Worm (Caenorhabditis elegans) whole organism, L4 larva: Measurements from ENCODE around the gene lin-29.

Experiments
- D1046.2 ChIP-seq: fragments of 200-800 bp; sonication (Bioruptor generic); IDR thresholded peaks from 2 replicates; pipeline ENCODE4 v1.3.6; 2022; ENCODE audit warnings: missing genetic modification characterization, missing compliant biosample characterization
- F26F4.8 ChIP-seq: fragments of 200-800 bp; sonication (Bioruptor generic); conservative IDR thresholded peaks from 2 replicates; pipeline ENCODE4 v1.3.6; 2022; ENCODE audit warnings: missing genetic modification characterization, missing compliant biosample characterization
- T26A8.4 ChIP-seq: fragments of 200-800 bp; sonication (Bioruptor generic); IDR thresholded peaks from 2 replicates; pipeline ENCODE4 v1.3.6; 2022; ENCODE audit warnings: missing genetic modification characterization, missing compliant biosample characterization
- Y105C5A.15 ChIP-seq: fragments of 200-800 bp; sonication (Bioruptor generic); IDR thresholded peaks from 2 replicates; pipeline ENCODE4 v1.3.6; 2022; ENCODE audit warnings: missing genetic modification characterization, missing compliant biosample characterization
- Y5F2A.4 ChIP-seq: fragments of 200-800 bp; sonication (Bioruptor generic); optimal IDR thresholded peaks from 2 replicates; lab custom pipeline; 2018; ENCODE audit warnings: mild to moderate bottlenecking, missing genetic modification characterization, missing compliant biosample characterization
- ZK337.2 ChIP-seq: fragments of 200-800 bp; sonication (Bioruptor generic); IDR thresholded peaks from 2 replicates; pipeline ENCODE4 v1.3.6; 2022; ENCODE audit warnings: missing genetic modification reagents, missing genetic modification characterization, missing compliant biosample characterization
- aha-1 ChIP-seq: fragments of 150-350 bp; peaks from one replicate; lab custom pipeline; 2014; ENCODE audit warnings: missing biosample characterization, missing genetic modification characterization
- aly-2 ChIP-seq: sonication (generic microtip); optimal IDR thresholded peaks from 2 replicates; lab custom pipeline; 2018; ENCODE audit warnings: missing biosample characterization, missing genetic modification characterization
- ceh-44 ChIP-seq: fragments of 200-800 bp; sonication (Bioruptor generic); IDR thresholded peaks from 2 replicates; pipeline ENCODE4 v1.3.6; 2022; ENCODE audit warnings: missing genetic modification reagents, missing genetic modification characterization, missing compliant biosample characterization
- ceh-82 ChIP-seq: sonication (generic microtip); optimal IDR thresholded peaks from 2 replicates; lab custom pipeline; 2017; ENCODE audit warnings: missing biosample characterization, missing genetic modification characterization
- ces-1 ChIP-seq: fragments of 150-350 bp; sonication (generic microtip); optimal IDR thresholded peaks from 4 replicates; lab custom pipeline; 2014; ENCODE audit warnings: missing biosample characterization, missing genetic modification reagents, missing genetic modification characterization
- cey-2 ChIP-seq: sonication (generic microtip); optimal IDR thresholded peaks from 3 replicates; lab custom pipeline; 2017; ENCODE audit warnings: missing genetic modification characterization, mild to moderate bottlenecking, missing compliant biosample characterization, antibody characterized with exemption, borderline replicate concordance; ENCODE audit not compliant: insufficient read depth
- daf-12 ChIP-seq: fragments of 150-350 bp; optimal IDR thresholded peaks from 2 replicates; lab custom pipeline; 2014; ENCODE audit warnings: missing biosample characterization, missing genetic modification reagents, missing genetic modification characterization
- dmd-6 ChIP-seq: fragments of 200-800 bp; sonication (Bioruptor generic); IDR thresholded peaks from 2 replicates; pipeline ENCODE4 v1.3.6; 2022; ENCODE audit warnings: missing genetic modification reagents, missing genetic modification characterization, missing compliant biosample characterization
- fos-1 ChIP-seq: fragments of 150-350 bp; optimal IDR thresholded peaks from 2 replicates; lab custom pipeline; 2014; ENCODE audit warnings: missing biosample characterization, missing genetic modification characterization
- hmg-1.1 ChIP-seq: fragments of 200-800 bp; sonication (Bioruptor generic); IDR thresholded peaks from 2 replicates; pipeline ENCODE4 v1.3.6; 2022; ENCODE audit warnings: missing genetic modification reagents, missing genetic modification characterization, missing compliant biosample characterization
- lin-13 ChIP-seq: fragments of 150-350 bp; optimal IDR thresholded peaks from 2 replicates; lab custom pipeline; 2014; ENCODE audit warnings: missing biosample characterization, missing genetic modification reagents, missing genetic modification characterization
- lin-38 ChIP-seq: fragments of 200-800 bp; sonication (Bioruptor generic); IDR thresholded peaks from 2 replicates; pipeline ENCODE4 v1.3.6; 2022; ENCODE audit warnings: missing genetic modification reagents, missing genetic modification characterization, missing compliant biosample characterization
- lin-39 ChIP-seq: fragments of 150-350 bp; optimal IDR thresholded peaks from 2 replicates; lab custom pipeline; 2014; ENCODE audit warnings: missing biosample characterization, missing genetic modification reagents, missing genetic modification characterization
- lsy-2 ChIP-seq, 2 experiments: fragments of 150-350 bp in 1 of 2; sonication (generic microtip) in 1 of 2; optimal IDR thresholded peaks; 2 replicates each; lab custom pipeline; 2014 to 2017; ENCODE audit warnings: missing biosample characterization in 2 of 2, missing genetic modification characterization in 2 of 2
- madf-9 ChIP-seq: fragments of 200-800 bp; sonication (Bioruptor generic); conservative IDR thresholded peaks from 2 replicates; pipeline ENCODE4 v1.3.6; 2022; ENCODE audit warnings: missing genetic modification reagents, missing genetic modification characterization, missing compliant biosample characterization
- mes-2 ChIP-seq: sonication (generic microtip); optimal IDR thresholded peaks from 2 replicates; lab custom pipeline; 2016; ENCODE audit warnings: missing genotype, mild to moderate bottlenecking, missing genetic modification characterization, missing compliant biosample characterization; ENCODE audit not compliant: poor library complexity, severe bottlenecking
- nhr-237 ChIP-seq: sonication (generic microtip); optimal IDR thresholded peaks from 2 replicates; lab custom pipeline; 2017; ENCODE audit warnings: missing biosample characterization, missing genetic modification characterization
- nhr-41 ChIP-seq: fragments of 200-800 bp; sonication (Bioruptor generic); IDR thresholded peaks from 2 replicates; pipeline ENCODE4 v1.3.6; 2022; ENCODE audit warnings: missing genetic modification reagents, missing genetic modification characterization, missing compliant biosample characterization
- nhr-6 ChIP-seq: fragments of 150-350 bp; optimal IDR thresholded peaks from 2 replicates; lab custom pipeline; 2014; ENCODE audit warnings: missing biosample characterization, missing genetic modification characterization
- rbr-2 ChIP-seq: sonication (generic microtip); optimal IDR thresholded peaks from 2 replicates; lab custom pipeline; 2016; ENCODE audit warnings: missing genotype, missing genetic modification characterization, missing compliant biosample characterization
- set-16 ChIP-seq: fragments of 200-800 bp; sonication (Bioruptor generic); IDR thresholded peaks from 2 replicates; pipeline ENCODE4 v1.3.6; 2022; ENCODE audit warnings: missing genetic modification reagents, missing genetic modification characterization, missing compliant biosample characterization
- snpc-1.2 ChIP-seq: fragments of 200-800 bp; sonication (Bioruptor generic); IDR thresholded peaks from 2 replicates; pipeline ENCODE4 v1.3.6; 2022; ENCODE audit warnings: missing genetic modification reagents, missing genetic modification characterization, missing compliant biosample characterization
- unc-62 ChIP-seq, 3 experiments: fragments of 150-350 bp in 1 of 3; sonication (generic microtip); optimal IDR thresholded peaks in 2 of 3; peaks in 1 of 3; 1 replicate in 1 of 3; 2 replicates in 2 of 3; lab custom pipeline; 2014 to 2017; ENCODE audit warnings: missing biosample characterization in 3 of 3, missing genetic modification characterization in 3 of 3, missing genetic modification reagents in 3 of 3, missing genotype in 1 of 3
- zag-1 ChIP-seq: fragments of 150-350 bp; optimal IDR thresholded peaks from 2 replicates; lab custom pipeline; 2014; ENCODE audit warnings: missing biosample characterization, missing genetic modification characterization
- zfp-3 ChIP-seq: fragments of 200-800 bp; sonication (Bioruptor generic); conservative IDR thresholded peaks from 2 replicates; pipeline ENCODE4 v1.3.6; 2022; ENCODE audit warnings: missing genetic modification reagents, missing genetic modification characterization, missing compliant biosample characterization
- zip-11 ChIP-seq: fragments of 200-800 bp; sonication (Bioruptor generic); IDR thresholded peaks from 2 replicates; pipeline ENCODE4 v1.3.6; 2022; ENCODE audit warnings: missing genetic modification characterization, missing compliant biosample characterization

Gene lin-29

DNA sequence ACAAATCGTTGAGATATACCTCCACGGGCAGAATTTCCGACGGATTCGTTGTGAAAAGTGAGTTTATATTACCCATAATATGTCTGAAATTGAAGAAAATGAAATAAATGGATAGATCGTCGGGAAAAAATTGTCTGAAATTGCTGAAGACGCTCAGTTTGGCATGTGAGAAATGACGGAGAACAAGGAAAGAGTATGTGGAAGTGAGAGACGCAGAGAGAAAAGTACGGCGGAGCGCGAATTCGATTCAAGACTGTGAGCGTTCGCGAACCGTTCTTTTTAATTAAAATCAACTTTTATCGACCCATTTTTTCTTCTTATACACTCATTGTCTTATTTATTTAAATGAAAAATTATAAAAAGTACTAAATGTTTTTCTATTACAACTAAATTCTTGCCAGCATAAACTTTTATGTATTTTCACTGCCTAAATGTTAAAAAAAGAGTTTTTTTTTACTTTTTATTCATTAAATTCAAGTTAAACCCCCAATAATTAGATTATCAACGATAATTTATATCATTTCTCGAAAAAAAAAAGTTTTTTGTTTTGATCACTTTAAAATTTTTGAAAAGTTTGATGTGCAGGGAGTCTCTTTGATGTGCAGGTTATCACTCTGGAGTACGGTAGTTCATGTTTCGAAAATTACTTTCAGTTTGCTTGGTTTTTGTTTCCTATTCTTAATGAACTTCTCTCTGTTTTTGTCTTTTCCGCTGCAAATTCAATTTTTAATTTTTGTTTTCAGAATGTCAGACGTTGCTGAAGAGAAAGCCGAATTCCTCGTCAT lies 19.2 kb downstream of the lin-29 start, which contains the start of the genes vps-15 and hmg-12 (continued):
- TF ChIP-seq mes-2 (tag; lab: Kevin White, UChicago), result peak; percentile 73
- TF ChIP-seq, all 104 proteins: peak for 8

DNA sequence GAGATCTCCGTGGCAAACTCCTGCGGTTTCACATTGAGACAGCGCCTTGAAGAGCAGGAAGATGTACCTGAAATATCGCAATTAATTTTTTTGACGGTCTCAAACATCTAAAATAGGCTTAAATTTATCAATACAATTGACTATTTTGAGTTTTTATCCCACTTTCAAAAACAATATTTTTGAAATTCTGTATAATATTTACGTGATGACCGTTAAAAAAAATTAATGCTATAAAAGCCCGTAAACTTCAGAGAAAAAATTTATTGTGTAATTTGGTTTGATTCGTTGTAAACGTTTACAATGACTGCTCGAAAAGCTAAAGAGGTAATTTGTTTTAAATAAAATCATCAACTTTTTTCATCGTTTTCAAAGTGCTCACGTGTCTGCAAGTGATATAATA lies 20.8 kb downstream of the lin-29 start, which contains the start of gene ZK930.7:
Gene ZK930.7, plus strand, starts transcription at position 301 of the 400 bp plus-strand sequence.
- TF ChIP-seq set-16 (no peak), aha-1 (tag; lab: Kevin White, UChicago) (peak; percentile 42)
- TF ChIP-seq, all 104 proteins: peak for 1

DNA sequence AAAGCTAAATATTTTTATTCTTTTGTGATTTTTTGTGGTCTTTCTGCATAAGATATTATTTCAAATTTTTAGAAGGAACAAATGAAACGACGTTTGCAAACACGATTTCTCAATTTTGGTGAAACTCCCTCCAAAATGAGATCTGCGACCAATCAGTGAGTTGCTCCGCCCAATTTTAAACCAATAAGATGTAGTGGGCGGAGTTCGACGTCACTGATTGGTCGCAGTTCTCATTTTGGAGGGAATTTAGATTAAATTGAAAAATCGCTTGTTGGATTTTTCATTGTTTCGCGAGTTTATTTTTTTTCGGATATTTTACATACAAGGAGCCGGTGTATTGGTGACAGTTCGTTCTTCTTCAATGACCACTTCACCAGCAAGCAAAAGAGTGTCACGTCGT lies 24.6 kb downstream of the lin-29 start:
- TF ChIP-seq ceh-82 (no peak), nhr-6 (tag; lab: Kevin White, UChicago) (no peak), lsy-2 (tag; optimal IDR thresholded peaks at IDR 0.05; lab: Kevin White, UChicago) (no peak)

DNA sequence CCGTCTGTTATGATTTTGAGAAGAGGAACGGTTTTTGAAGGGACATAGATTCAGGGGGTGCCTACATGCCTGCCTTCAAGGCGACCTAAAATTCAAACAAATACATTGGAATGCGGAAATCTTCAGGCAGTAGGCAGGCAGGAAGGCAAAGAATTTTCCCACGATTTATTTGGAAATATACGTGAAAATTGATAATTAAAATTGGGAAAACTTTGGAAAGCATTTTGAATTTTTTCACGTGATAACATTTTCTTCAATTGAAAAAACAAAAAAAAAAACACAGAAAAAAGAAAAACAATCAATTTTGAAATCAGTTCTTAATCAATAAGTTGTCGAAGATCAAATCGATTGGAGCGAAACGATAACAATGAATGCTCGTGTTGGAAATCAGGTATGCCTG lies 28.9 kb downstream of the lin-29 start, which contains the start of gene ZK930.4:
Gene ZK930.4, plus strand, starts transcription at position 301 of the 400 bp plus-strand sequence.
- TF ChIP-seq zfp-3 (GFP tag; lab: Robert Waterston, UW), result no peak
- TF ChIP-seq T26A8.4, result no peak
- no peak for TF ChIP-seq nhr-6 (tag; lab: Kevin White, UChicago)
- no peak for TF ChIP-seq lin-39
- TF ChIP-seq F26F4.8, result no peak
- TF ChIP-seq dmd-6 (GFP tag; lab: Robert Waterston, UW), result no peak
- TF ChIP-seq zag-1 (tag; lab: Kevin White, UChicago), result no peak
- no peak for TF ChIP-seq ces-1 (GFP tag; lab: Kevin White, UChicago)
- no peak for TF ChIP-seq madf-9 (GFP tag; lab: Robert Waterston, UW)
- TF ChIP-seq cey-2 (tag; lab: Kevin White, UChicago), result no peak
- no peak for TF ChIP-seq rbr-2 (tag; lab: Kevin White, UChicago)
- TF ChIP-seq Y5F2A.4, result no peak
- no peak for TF ChIP-seq snpc-1.2 (GFP tag; lab: Robert Waterston, UW)

ce11 chrII:11905023-11905422 lies 30.1 kb downstream of the lin-29 start:
- TF ChIP-seq unc-62 (GFP tag; optimal IDR thresholded peaks at IDR 0.05 in 1 of 2; lab: Kevin White, UChicago) (peak in 1 of 2 experiments; percentile 59), unc-62 (tag; optimal IDR thresholded peaks at IDR 0.05; lab: Kevin White, UChicago) (no peak), nhr-41 (GFP tag; lab: Robert Waterston, UW) (no peak)

DNA sequence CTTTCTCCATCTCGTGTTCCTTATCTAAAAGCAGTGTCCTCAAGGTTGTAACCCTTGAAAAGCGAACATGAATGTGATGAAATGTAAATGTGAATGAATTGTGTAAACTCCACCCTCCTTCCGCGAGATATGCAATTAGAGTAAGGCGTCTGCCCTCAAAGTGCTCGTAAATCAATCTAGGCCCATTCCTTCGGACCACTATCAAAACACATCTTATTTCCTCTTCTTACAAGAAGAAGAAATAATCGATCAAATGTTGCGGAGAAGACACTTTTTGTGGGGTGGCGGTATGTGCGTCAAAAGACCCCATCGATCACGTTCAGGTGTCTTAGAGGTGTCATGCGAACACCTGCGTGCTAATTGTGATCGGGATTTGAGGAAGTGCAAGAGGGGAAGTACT lies 32.9 kb downstream of the lin-29 start:
- TF ChIP-seq fos-1 (no peak), Y105C5A.15 (GFP tag; lab: Robert Waterston, UW) (no peak), lin-13 (GFP tag; lab: Kevin White, UChicago) (no peak)

DNA sequence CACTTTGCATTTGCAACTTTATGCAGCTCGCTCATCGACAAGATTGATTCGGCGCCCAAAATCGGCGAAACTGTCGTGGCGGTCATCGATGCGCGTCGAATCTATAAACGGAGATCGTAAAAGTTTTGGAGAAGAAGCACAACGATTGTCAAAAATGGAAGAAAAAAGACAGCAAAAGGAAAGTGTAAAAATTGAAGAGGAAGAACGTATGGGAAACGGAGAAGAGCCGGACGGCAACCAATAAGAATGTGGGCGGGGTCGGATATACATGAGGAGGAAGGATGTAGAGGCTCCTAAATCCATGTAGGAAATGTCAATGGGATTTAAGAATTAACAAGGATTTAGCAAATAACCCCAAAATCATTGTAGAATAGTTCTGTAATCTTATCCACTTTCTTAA lies 34.0 kb downstream of the lin-29 start, which contains the start of gene vab-23:
Gene vab-23, minus strand, starts transcription at position 101 of the 400 bp plus-strand sequence.
- TF ChIP-seq unc-62 (GFP tag; optimal IDR thresholded peaks at IDR 0.05 in 1 of 2; lab: Kevin White, UChicago) (no peak), unc-62 (tag; optimal IDR thresholded peaks at IDR 0.05; lab: Kevin White, UChicago) (no peak), D1046.2 (GFP tag; lab: Robert Waterston, UW) (no peak), lin-38 (GFP tag; lab: Robert Waterston, UW) (no peak), nhr-237 (tag; lab: Kevin White, UChicago) (no peak), ZK337.2 (GFP tag; lab: Robert Waterston, UW) (no peak), ces-1 (GFP tag; lab: Kevin White, UChicago) (no peak), ceh-44 (no peak), hmg-1.1 (GFP tag; lab: Robert Waterston, UW) (no peak), F26F4.8 (no peak), aly-2 (tag; lab: Kevin White, UChicago) (no peak), dmd-6 (GFP tag; lab: Robert Waterston, UW) (no peak), daf-12 (tag; lab: Kevin White, UChicago) (no peak), zip-11 (GFP tag; lab: Robert Waterston, UW) (no peak)
